Worm (Caenorhabditis elegans) whole organism, L1 larva: Measurements from ENCODE around the gene F54E7.6.

Source experiments
- ces-1 ChIP-seq: fragments of 150-350 bp; optimal IDR thresholded peaks from 2 replicates; lab custom pipeline; 2014; ENCODE audit warnings: missing biosample characterization, missing genetic modification reagents, missing genetic modification characterization
- efl-1 ChIP-seq, 4 experiments: fragments of 150-350 bp; optimal IDR thresholded peaks in 3 of 4; peaks in 1 of 4; 1 replicate in 1 of 4; 2 replicates in 3 of 4; lab custom pipeline; 2014; ENCODE audit warnings: missing biosample characterization in 2 of 4, missing genetic modification characterization in 2 of 4, missing genetic modification reagents in 2 of 4
- fkh-4 ChIP-seq: sonication (generic microtip); optimal IDR thresholded peaks from 2 replicates; lab custom pipeline; 2016; ENCODE audit warnings: missing compliant biosample characterization, missing genetic modification characterization, borderline replicate concordance
- lin-15B ChIP-seq: fragments of 150-350 bp; sonication (generic microtip); optimal IDR thresholded peaks from 3 replicates; lab custom pipeline; 2014; ENCODE audit warnings: missing biosample characterization, missing genetic modification characterization
- lin-35 ChIP-seq, 2 experiments: fragments of 150-350 bp; optimal IDR thresholded peaks; 2 replicates each; lab custom pipeline; 2014; ENCODE audit warnings: missing biosample characterization in 2 of 2, missing genetic modification characterization in 2 of 2, missing genetic modification reagents in 2 of 2
- mep-1 ChIP-seq: fragments of 150-350 bp; optimal IDR thresholded peaks from 2 replicates; lab custom pipeline; 2014; ENCODE audit warnings: missing biosample characterization, missing genetic modification characterization
- nhr-47 ChIP-seq: sonication (generic microtip); optimal IDR thresholded peaks from 2 replicates; lab custom pipeline; 2016; ENCODE audit warnings: mild to moderate bottlenecking, missing genetic modification characterization, moderate library complexity, missing compliant biosample characterization

DNA sequence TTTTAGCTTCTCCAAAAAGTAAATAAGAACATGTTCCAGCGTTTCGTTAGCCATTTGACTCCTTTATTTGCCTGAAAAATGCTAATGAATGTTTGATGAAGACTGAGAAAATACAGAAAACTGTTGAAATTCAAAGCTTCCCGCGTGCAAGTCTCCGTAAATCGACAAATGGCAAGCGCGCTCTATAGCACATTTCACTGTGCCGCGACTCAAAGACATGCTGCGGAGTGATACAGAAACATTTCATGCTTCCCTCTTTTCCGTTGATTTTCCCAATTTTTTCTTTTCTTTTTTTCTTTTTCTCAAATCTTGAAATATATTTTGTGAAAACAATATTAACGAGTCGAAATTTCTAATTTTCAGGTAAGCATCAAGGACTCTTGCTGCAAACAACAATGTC, 18.1 kb upstream of the F54E7.6 start, which contains the start of the genes ska-3 and rps-12:
- TF ChIP-seq nhr-47 = peak; percentile 99
- peak; percentile 98 to 99 for TF ChIP-seq efl-1 (optimal IDR thresholded peaks at IDR 0.05; lab: Kevin White, UChicago)
- TF ChIP-seq efl-1 (GFP tag; optimal IDR thresholded peaks at IDR 0.05 in 1 of 2; lab: Kevin White, UChicago) = peak; percentile 95 to 100
- no peak for TF ChIP-seq ces-1 (GFP tag; lab: Kevin White, UChicago)
- peak; percentile 100 for TF ChIP-seq lin-15B (tag; lab: Kevin White, UChicago)
- TF ChIP-seq lin-35 (GFP tag; optimal IDR thresholded peaks at IDR 0.05; lab: Kevin White, UChicago) = peak; percentile 98 to 100
- peak; percentile 92 for TF ChIP-seq fkh-4 (tag; lab: Kevin White, UChicago)
- TF ChIP-seq mep-1 = peak; percentile 100
